Fruit fly (Drosophila melanogaster) whole organism, embryonic: ENCODE data around the gene Trim9.

Experiments
- BtbVII ChIP-seq: fragments of 200-800 bp; sonication (Bioruptor generic); optimal IDR thresholded peaks from 3 replicates; lab custom pipeline; 2017; ENCODE audit warnings: missing biosample characterization, mild to moderate bottlenecking, missing genetic modification characterization
- CG10366 ChIP-seq: fragments of 200-800 bp; sonication (Bioruptor generic); IDR thresholded peaks from 2 replicates; pipeline ENCODE4 v1.3.6; 2022; ENCODE audit warnings: missing biosample characterization, missing genetic modification characterization
- CG11560 ChIP-seq: fragments of 200-800 bp; sonication (Bioruptor generic); IDR thresholded peaks from 3 replicates; pipeline ENCODE4 v1.3.6; 2022; ENCODE audit warnings: missing biosample characterization, missing genetic modification characterization
- CG12219 ChIP-seq: fragments of 200-800 bp; sonication (Bioruptor generic); optimal IDR thresholded peaks from 3 replicates; lab custom pipeline; 2018; ENCODE audit warnings: missing biosample characterization, mild to moderate bottlenecking, missing genetic modification characterization
- CG12744 ChIP-seq: fragments of 200-800 bp; sonication (Bioruptor generic); optimal IDR thresholded peaks from 2 replicates; lab custom pipeline; 2016; ENCODE audit warnings: missing biosample characterization, missing genetic modification characterization
- CG13123 ChIP-seq: fragments of 200-800 bp; sonication (Bioruptor generic); optimal IDR thresholded peaks from 2 replicates; lab custom pipeline; 2016; ENCODE audit warnings: missing biosample characterization, missing genetic modification characterization
- CG14860 ChIP-seq: fragments of 200-800 bp; sonication (Bioruptor generic); IDR thresholded peaks from 3 replicates; pipeline ENCODE4 v1.3.6; 2022; ENCODE audit warnings: missing biosample characterization, missing genetic modification characterization; ENCODE audit not compliant: partially characterized antibody
- CG15269 ChIP-seq: fragments of 200-800 bp; sonication (Bioruptor generic); optimal IDR thresholded peaks from 2 replicates; lab custom pipeline; 2018; ENCODE audit warnings: missing biosample characterization, mild to moderate bottlenecking, missing genetic modification characterization, moderate library complexity
- CG1529 ChIP-seq: fragments of 200-800 bp; sonication (Bioruptor generic); optimal IDR thresholded peaks from 3 replicates; lab custom pipeline; 2018; ENCODE audit warnings: missing biosample characterization, missing genetic modification characterization
- CG15696 ChIP-seq: fragments of 200-800 bp; sonication (Bioruptor generic); optimal IDR thresholded peaks from 2 replicates; lab custom pipeline; 2019; ENCODE audit warnings: missing biosample characterization, mild to moderate bottlenecking, missing genetic modification characterization, moderate library complexity
- CG1792 ChIP-seq: fragments of 200-800 bp; sonication (Bioruptor generic); optimal IDR thresholded peaks from 2 replicates; lab custom pipeline; 2016; ENCODE audit warnings: missing biosample characterization, missing genetic modification characterization
- CG2202 ChIP-seq: fragments of 200-800 bp; sonication (Bioruptor generic); optimal IDR thresholded peaks from 2 replicates; lab custom pipeline; 2018; ENCODE audit warnings: missing biosample characterization, mild to moderate bottlenecking, missing genetic modification characterization
- CG3163 ChIP-seq: fragments of 200-800 bp; sonication (Bioruptor generic); optimal IDR thresholded peaks from 3 replicates; lab custom pipeline; 2016; ENCODE audit warnings: missing biosample characterization, missing genetic modification characterization
- CG32767 ChIP-seq: fragments of 200-800 bp; sonication (Bioruptor generic); IDR thresholded peaks from 2 replicates; pipeline ENCODE4 v1.3.6; 2022; ENCODE audit warnings: missing biosample characterization, missing genetic modification characterization
- CG34422 ChIP-seq: fragments of 200-800 bp; sonication (Bioruptor generic); IDR thresholded peaks from 3 replicates; pipeline ENCODE4 v1.3.6; 2022; ENCODE audit warnings: missing biosample characterization, missing genetic modification characterization
- CG3847 ChIP-seq: fragments of 200-800 bp; sonication (Bioruptor generic); IDR thresholded peaks from 2 replicates; pipeline ENCODE4 v1.3.6; 2022; ENCODE audit warnings: missing biosample characterization, missing genetic modification characterization
- CG3995 ChIP-seq: fragments of 200-800 bp; sonication (Bioruptor generic); optimal IDR thresholded peaks from 3 replicates; lab custom pipeline; 2016; ENCODE audit warnings: missing biosample characterization, missing genetic modification characterization
- CG43689 ChIP-seq: fragments of 200-800 bp; sonication (Bioruptor generic); IDR thresholded peaks from 2 replicates; pipeline ENCODE4 v1.3.6; 2022; ENCODE audit warnings: missing biosample characterization, missing genetic modification characterization
- CG8478 ChIP-seq: fragments of >200 bp; optimal IDR thresholded peaks from 2 replicates; lab custom pipeline; 2018
- E2f2 ChIP-seq: fragments of 200-800 bp; sonication (Bioruptor generic); IDR thresholded peaks from 2 replicates; pipeline ENCODE4 v1.3.6; 2022; ENCODE audit warnings: missing biosample characterization, missing genetic modification characterization
- H2.0 ChIP-seq: fragments of 200-800 bp; sonication (Bioruptor generic); IDR thresholded peaks from 2 replicates; pipeline ENCODE4 v1.3.6; 2022; ENCODE audit warnings: missing biosample characterization, missing genetic modification characterization
- Hr3 ChIP-seq: fragments of 200-800 bp; sonication (Bioruptor generic); optimal IDR thresholded peaks from 3 replicates; lab custom pipeline; 2016; ENCODE audit warnings: missing biosample characterization, missing genetic modification characterization
- Hr51 ChIP-seq, 2 experiments: fragments of 200-800 bp; sonication (Bioruptor generic); optimal IDR thresholded peaks; 2 replicates in 1 of 2; 3 replicates in 1 of 2; lab custom pipeline; 2016 to 2018; ENCODE audit warnings: missing biosample characterization in 2 of 2, missing genetic modification characterization in 2 of 2, mild to moderate bottlenecking in 1 of 2, moderate library complexity in 1 of 2
- Hsf ChIP-seq: fragments of 200-800 bp; sonication (Bioruptor generic); optimal IDR thresholded peaks from 3 replicates; lab custom pipeline; 2016; ENCODE audit warnings: missing biosample characterization, missing genetic modification characterization
- NC2α ChIP-seq: fragments of 200-800 bp; sonication (Bioruptor generic); optimal IDR thresholded peaks from 2 replicates; lab custom pipeline; 2016; ENCODE audit warnings: missing biosample characterization, missing genetic modification characterization
- NFAT ChIP-seq: fragments of 200-800 bp; sonication (Bioruptor generic); IDR thresholded peaks from 2 replicates; pipeline ENCODE4 v1.3.6; 2022; ENCODE audit warnings: missing biosample characterization, missing genetic modification characterization
- Nf-YB ChIP-seq: fragments of 200-800 bp; sonication (Bioruptor generic); optimal IDR thresholded peaks from 3 replicates; lab custom pipeline; 2019; ENCODE audit warnings: missing biosample characterization, mild to moderate bottlenecking, missing genetic modification characterization, moderate library complexity
- Optix ChIP-seq: fragments of 200-800 bp; sonication (Bioruptor generic); IDR thresholded peaks from 3 replicates; pipeline ENCODE4 v1.3.6; 2022; ENCODE audit warnings: missing biosample characterization, missing genetic modification characterization
- Poxn ChIP-seq: fragments of 200-800 bp; sonication (Bioruptor generic); IDR thresholded peaks from 2 replicates; pipeline ENCODE4 v1.3.6; 2022; ENCODE audit warnings: missing biosample characterization, missing genetic modification characterization
- Ravus ChIP-seq: fragments of 200-800 bp; sonication (Bioruptor generic); IDR thresholded peaks from 2 replicates; pipeline ENCODE4 v1.3.6; 2022; ENCODE audit warnings: missing biosample characterization, missing genetic modification characterization
- Sox102F ChIP-seq: fragments of 200-800 bp; sonication (Bioruptor generic); optimal IDR thresholded peaks from 2 replicates; lab custom pipeline; 2018; ENCODE audit warnings: missing biosample characterization, mild to moderate bottlenecking, missing genetic modification characterization, moderate library complexity
- Xrp1 ChIP-seq: fragments of 200-800 bp; sonication (Bioruptor generic); IDR thresholded peaks from 2 replicates; pipeline ENCODE4 v1.3.6; 2022; ENCODE audit warnings: missing biosample characterization, missing genetic modification characterization
- bab2 ChIP-seq: fragments of 200-800 bp; sonication (Bioruptor generic); optimal IDR thresholded peaks from 2 replicates; lab custom pipeline; 2016; ENCODE audit warnings: missing biosample characterization, missing genetic modification characterization
- bcd ChIP-seq: fragments of 200-800 bp; sonication (Bioruptor generic); optimal IDR thresholded peaks from 2 replicates; lab custom pipeline; 2017; ENCODE audit warnings: missing biosample characterization, mild to moderate bottlenecking, missing genetic modification characterization
- cad ChIP-seq: fragments of >200 bp; optimal IDR thresholded peaks from 2 replicates; lab custom pipeline; 2017; ENCODE audit warnings: missing biosample characterization, missing genetic modification characterization
- croc ChIP-seq: fragments of 200-800 bp; sonication (Bioruptor generic); conservative IDR thresholded peaks from 3 replicates; pipeline ENCODE4 v1.3.6; 2022; ENCODE audit warnings: missing biosample characterization, missing genetic modification characterization
- cwo ChIP-seq: fragments of 200-800 bp; sonication (Bioruptor generic); optimal IDR thresholded peaks from 3 replicates; lab custom pipeline; 2017; ENCODE audit warnings: missing biosample characterization, missing genetic modification characterization, mild to moderate bottlenecking, moderate library complexity, missing genetic modification reagents
- gro ChIP-seq: fragments of 200-800 bp; sonication (Bioruptor generic); optimal IDR thresholded peaks from 2 replicates; lab custom pipeline; 2016; ENCODE audit warnings: missing biosample characterization, missing genetic modification characterization
- h ChIP-seq: fragments of >200 bp; optimal IDR thresholded peaks from 2 replicates; lab custom pipeline; 2017
- jing ChIP-seq: fragments of 200-800 bp; sonication (Bioruptor generic); optimal IDR thresholded peaks from 2 replicates; lab custom pipeline; 2018; ENCODE audit warnings: missing biosample characterization, mild to moderate bottlenecking, missing genetic modification characterization
- jumu ChIP-seq: fragments of 200-800 bp; sonication (Bioruptor generic); optimal IDR thresholded peaks from 3 replicates; lab custom pipeline; 2016; ENCODE audit warnings: missing biosample characterization, missing genetic modification characterization
- nau ChIP-seq: fragments of 200-800 bp; sonication (Bioruptor generic); optimal IDR thresholded peaks from 3 replicates; lab custom pipeline; 2017; ENCODE audit warnings: missing biosample characterization, mild to moderate bottlenecking, missing genetic modification characterization, missing genetic modification reagents
- nerfin-1 ChIP-seq: fragments of 200-800 bp; sonication (Bioruptor generic); optimal IDR thresholded peaks from 3 replicates; lab custom pipeline; 2019; ENCODE audit warnings: missing biosample characterization, mild to moderate bottlenecking, missing genetic modification characterization, moderate library complexity
- nerfin-2 ChIP-seq: fragments of 200-800 bp; sonication (Bioruptor generic); IDR thresholded peaks from 2 replicates; pipeline ENCODE4 v1.3.6; 2022; ENCODE audit warnings: missing biosample characterization, missing genetic modification characterization; ENCODE audit not compliant: partially characterized antibody
- pho ChIP-seq: fragments of 200-800 bp; sonication (Bioruptor generic); optimal IDR thresholded peaks from 2 replicates; lab custom pipeline; 2016; ENCODE audit warnings: missing biosample characterization, missing genetic modification characterization
- run ChIP-seq: fragments of 200-800 bp; sonication (Bioruptor generic); optimal IDR thresholded peaks from 3 replicates; lab custom pipeline; 2018; ENCODE audit warnings: missing biosample characterization, mild to moderate bottlenecking, missing genetic modification characterization
- sd ChIP-seq: fragments of 200-800 bp; sonication (Bioruptor generic); optimal IDR thresholded peaks from 3 replicates; lab custom pipeline; 2018; ENCODE audit warnings: missing biosample characterization, mild to moderate bottlenecking, missing genetic modification characterization, moderate library complexity
- sima ChIP-seq: fragments of 200-800 bp; sonication (Bioruptor generic); optimal IDR thresholded peaks from 2 replicates; lab custom pipeline; 2016; ENCODE audit warnings: missing biosample characterization, missing genetic modification characterization
- ssp ChIP-seq: fragments of 200-800 bp; sonication (Bioruptor generic); IDR thresholded peaks from 2 replicates; pipeline ENCODE4 v1.3.6; 2022; ENCODE audit warnings: missing biosample characterization, missing genetic modification characterization
- vfl ChIP-seq: fragments of 200-800 bp; sonication (Bioruptor generic); optimal IDR thresholded peaks from 2 replicates; lab custom pipeline; 2016; ENCODE audit warnings: missing biosample characterization, missing genetic modification characterization
- zf30C ChIP-seq: fragments of 200-800 bp; sonication (Bioruptor generic); optimal IDR thresholded peaks from 3 replicates; lab custom pipeline; 2018; ENCODE audit warnings: missing biosample characterization, mild to moderate bottlenecking, missing genetic modification characterization

Trim9 gene

DNA sequence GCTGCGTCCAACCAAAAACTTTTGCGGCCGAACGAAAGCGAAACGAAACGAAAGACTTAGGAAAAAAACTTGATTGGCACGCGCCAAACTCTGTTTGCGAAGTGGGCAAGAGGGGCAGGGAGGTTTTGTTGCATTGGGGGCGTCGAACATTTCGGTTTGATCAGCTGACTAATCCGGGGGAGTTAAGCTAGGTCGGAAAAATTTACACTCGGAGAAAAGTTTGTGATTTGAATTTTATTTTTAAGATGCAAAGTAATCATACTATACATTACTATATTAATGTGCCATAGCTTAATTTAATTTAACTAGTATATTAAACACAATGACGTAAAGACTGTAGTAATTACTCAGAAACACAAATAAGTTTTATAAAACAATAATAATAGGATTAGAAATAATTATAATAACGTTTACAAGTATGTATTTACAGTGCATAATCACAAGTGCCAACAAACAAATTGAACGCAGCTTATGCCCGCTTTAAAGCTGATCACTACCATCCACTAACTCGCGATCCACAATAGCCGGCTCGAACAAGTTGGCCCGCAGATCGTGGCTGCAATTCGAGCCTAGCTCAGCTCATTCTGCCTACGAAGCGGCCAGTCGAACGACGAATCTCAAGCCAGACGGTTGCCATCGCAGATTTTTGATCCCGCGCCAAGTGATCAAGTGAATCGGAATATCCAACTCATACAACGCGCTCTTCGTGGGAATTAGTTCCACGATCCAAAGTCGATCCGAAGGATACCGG is 117.0 kb downstream of the Trim9 start, which contains the start of gene CG31871 (continued):
- TF ChIP-seq ssp (GFP tag; lab: Robert Waterston, UW) (peak; percentile 61), CG13123 (peak; percentile 27), sd (tag; lab: Kevin White, UChicago) (peak; percentile 91), bcd (GFP tag; lab: Kevin White, UChicago) (peak; percentile 81), CG12219 (GFP tag; lab: Kevin White, UChicago) (peak; percentile 40), gro (GFP tag; lab: Kevin White, UChicago) (no peak), CG1792 (GFP tag; lab: Kevin White, UChicago) (no peak), CG8478 (lab: Kevin White, UChicago) (no peak), bab2 (GFP tag; lab: Kevin White, UChicago) (peak; percentile 6), Ravus (GFP tag; lab: Robert Waterston, UW) (no peak), nerfin-1 (tag; lab: Kevin White, UChicago) (no peak), zf30C (GFP tag; lab: Kevin White, UChicago) (no peak), CG14860 (no peak), E2f2 (GFP tag; lab: Robert Waterston, UW) (peak; percentile 39; the same call in 1 of the 2 replicates), CG15269 (tag; lab: Kevin White, UChicago) (peak; percentile 82), Nf-YB (GFP tag; lab: Kevin White, UChicago) (peak; percentile 64), Optix (GFP tag; lab: Robert Waterston, UW) (no peak), CG12744 (GFP tag; lab: Kevin White, UChicago) (no peak), BtbVII (GFP tag; lab: Kevin White, UChicago) (peak; percentile 56), cwo (peak; percentile 63), CG10366 (GFP tag; lab: Robert Waterston, UW) (peak; percentile 48), H2.0 (GFP tag; lab: Robert Waterston, UW) (peak; percentile 62), sima (no peak), run (tag; lab: Kevin White, UChicago) (peak; percentile 65), CG34422 (GFP tag; lab: Robert Waterston, UW) (peak; percentile 70; the same call in 2 of the 3 replicates), CG3995 (no peak), jing (GFP tag; lab: Kevin White, UChicago) (peak; percentile 15), CG11560 (tag; lab: Robert Waterston, UW) (no peak), h (lab: Kevin White, UChicago) (no peak), croc (GFP tag; lab: Robert Waterston, UW) (peak; percentile 65), CG3163 (GFP tag; lab: Kevin White, UChicago) (no peak), jumu (GFP tag; lab: Kevin White, UChicago) (no peak), cad (GFP tag; lab: Kevin White, UChicago) (no peak), NC2α (GFP tag; lab: Kevin White, UChicago) (no peak), CG3847 (GFP tag; lab: Robert Waterston, UW) (peak; percentile 67), CG15696 (tag; lab: Kevin White, UChicago) (peak; percentile 16), Hr51 (GFP tag; optimal IDR thresholded peaks at IDR 0.05; lab: Kevin White, UChicago) (peak in 1 of 2 experiments; percentile 91), nau (peak; percentile 22), CG32767 (GFP tag; lab: Robert Waterston, UW) (peak; percentile 58; the same call in 1 of the 2 replicates), pho (GFP tag; lab: Kevin White, UChicago) (no peak), Hsf (GFP tag; lab: Kevin White, UChicago) (peak; percentile 30), Hr3 (peak; percentile 56), NFAT (no peak), Xrp1 (GFP tag; lab: Robert Waterston, UW) (peak; percentile 77), Sox102F (peak; percentile 84), vfl (GFP tag; lab: Kevin White, UChicago) (no peak), Poxn (GFP tag; lab: Robert Waterston, UW) (no peak), nerfin-2 (GFP tag; lab: Robert Waterston, UW) (no peak), CG2202 (no peak), CG43689 (0 out of 2 replicates have a peak, but pooled peaks have one; percentile 15), CG1529 (GFP tag; lab: Kevin White, UChicago) (peak; percentile 35)
